Worm (Caenorhabditis elegans) whole organism, L1 larva: Measurements from ENCODE around the gene F46C3.6.

Experiments used
- C16A3.4 ChIP-seq: fragments of 150-350 bp; optimal IDR thresholded peaks from 2 replicates; lab custom pipeline; 2014; ENCODE audit warnings: missing biosample characterization, missing genetic modification characterization
- aly-2 ChIP-seq: fragments of 150-350 bp; optimal IDR thresholded peaks from 2 replicates; lab custom pipeline; 2014; ENCODE audit warnings: missing biosample characterization, missing genetic modification characterization
- ceh-88 ChIP-seq: fragments of 200-800 bp; sonication (Bioruptor generic); IDR thresholded peaks from 2 replicates; pipeline ENCODE4 v1.3.6; 2022; ENCODE audit warnings: missing genetic modification characterization, missing compliant biosample characterization
- ceh-90 ChIP-seq: sonication (generic microtip); optimal IDR thresholded peaks from 2 replicates; lab custom pipeline; 2016; ENCODE audit warnings: missing genetic modification characterization, missing compliant biosample characterization
- efl-1 ChIP-seq, 4 experiments: fragments of 150-350 bp; optimal IDR thresholded peaks in 3 of 4; peaks in 1 of 4; 1 replicate in 1 of 4; 2 replicates in 3 of 4; lab custom pipeline; 2014; ENCODE audit warnings: missing biosample characterization in 2 of 4, missing genetic modification characterization in 2 of 4, missing genetic modification reagents in 2 of 4
- egl-13 ChIP-seq: sonication (generic microtip); optimal IDR thresholded peaks from 2 replicates; lab custom pipeline; 2016; ENCODE audit warnings: missing genotype, missing genetic modification reagents, missing genetic modification characterization, missing compliant biosample characterization
- egl-27 ChIP-seq, 2 experiments: fragments of 150-350 bp in 1 of 2; sonication (generic microtip); optimal IDR thresholded peaks; 3 replicates each; lab custom pipeline; 2017 to 2018; ENCODE audit warnings: missing biosample characterization in 2 of 2, missing genetic modification characterization in 2 of 2, missing genetic modification reagents in 2 of 2
- elt-2 ChIP-seq: sonication (generic microtip); optimal IDR thresholded peaks from 2 replicates; lab custom pipeline; 2016; ENCODE audit warnings: missing genetic modification characterization, mild to moderate bottlenecking, inconsistent platforms, missing compliant biosample characterization, missing genetic modification reagents
- elt-3 ChIP-seq, 6 experiments: fragments of 150-350 bp in 1 of 6; sonication (generic microtip); optimal IDR thresholded peaks; 2 replicates each; lab custom pipeline; 2017 to 2018; ENCODE audit warnings: missing biosample characterization in 6 of 6, missing genetic modification characterization in 6 of 6, inconsistent platforms in 1 of 6
- ets-5 ChIP-seq: fragments of 200-800 bp; sonication (Bioruptor generic); IDR thresholded peaks from 2 replicates; pipeline ENCODE4 v1.3.6; 2022; ENCODE audit warnings: missing genetic modification characterization, missing compliant biosample characterization
- hlh-4 ChIP-seq: sonication (generic microtip); optimal IDR thresholded peaks from 2 replicates; lab custom pipeline; 2016; ENCODE audit warnings: mild to moderate bottlenecking, missing genetic modification characterization, missing compliant biosample characterization
- irx-1 ChIP-seq: sonication (generic microtip); optimal IDR thresholded peaks from 2 replicates; lab custom pipeline; 2016; ENCODE audit warnings: missing genetic modification characterization, missing compliant biosample characterization
- isw-1 ChIP-seq: fragments of 200-800 bp; sonication (Bioruptor generic); IDR thresholded peaks from 2 replicates; pipeline ENCODE4 v1.3.6; 2022; ENCODE audit warnings: missing genetic modification characterization, missing compliant biosample characterization
- jun-1 ChIP-seq: fragments of 150-350 bp; optimal IDR thresholded peaks from 2 replicates; lab custom pipeline; 2014; ENCODE audit warnings: missing biosample characterization, missing genetic modification reagents, missing genetic modification characterization
- lin-13 ChIP-seq: fragments of 150-350 bp; optimal IDR thresholded peaks from 2 replicates; lab custom pipeline; 2014; ENCODE audit warnings: missing biosample characterization, missing genetic modification reagents, missing genetic modification characterization
- lin-14 ChIP-seq: fragments of 200-800 bp; sonication (Bioruptor generic); optimal IDR thresholded peaks from 2 replicates; lab custom pipeline; 2018; ENCODE audit warnings: mild to moderate bottlenecking, missing genetic modification characterization, moderate library complexity, missing compliant biosample characterization
- lin-35 ChIP-seq, 2 experiments: fragments of 150-350 bp; optimal IDR thresholded peaks; 2 replicates each; lab custom pipeline; 2014; ENCODE audit warnings: missing biosample characterization in 2 of 2, missing genetic modification characterization in 2 of 2, missing genetic modification reagents in 2 of 2
- lir-3 ChIP-seq: sonication (generic microtip); optimal IDR thresholded peaks from 2 replicates; lab custom pipeline; 2016; ENCODE audit warnings: mild to moderate bottlenecking, missing genetic modification characterization, moderate library complexity, missing compliant biosample characterization; ENCODE audit not compliant: poor library complexity
- lsy-2 ChIP-seq, 2 experiments: fragments of 150-350 bp; optimal IDR thresholded peaks; 2 replicates each; lab custom pipeline; 2014; ENCODE audit warnings: missing biosample characterization in 2 of 2, missing genetic modification characterization in 2 of 2
- mdl-1 ChIP-seq, 2 experiments: fragments of 150-350 bp; optimal IDR thresholded peaks; 2 replicates each; lab custom pipeline; 2014 to 2017; ENCODE audit warnings: missing biosample characterization in 2 of 2, missing genetic modification characterization in 2 of 2, inconsistent platforms in 1 of 2
- nhr-11 ChIP-seq: fragments of 150-350 bp; optimal IDR thresholded peaks from 2 replicates; lab custom pipeline; 2014; ENCODE audit warnings: missing biosample characterization, missing genetic modification characterization
- nhr-12 ChIP-seq: sonication (generic microtip); optimal IDR thresholded peaks from 2 replicates; lab custom pipeline; 2017; ENCODE audit warnings: missing biosample characterization, missing genetic modification characterization
- nhr-19 ChIP-seq: fragments of 200-800 bp; sonication (Bioruptor generic); conservative IDR thresholded peaks from 2 replicates; pipeline ENCODE4 v1.3.6; 2022; ENCODE audit warnings: missing genetic modification characterization, missing compliant biosample characterization
- nhr-20 ChIP-seq: sonication (generic microtip); optimal IDR thresholded peaks from 2 replicates; lab custom pipeline; 2016; ENCODE audit warnings: mild to moderate bottlenecking, missing genetic modification characterization, missing compliant biosample characterization
- nhr-237 ChIP-seq: fragments of 150-350 bp; optimal IDR thresholded peaks from 2 replicates; lab custom pipeline; 2014; ENCODE audit warnings: missing biosample characterization, missing genetic modification characterization
- nhr-47 ChIP-seq: sonication (generic microtip); optimal IDR thresholded peaks from 2 replicates; lab custom pipeline; 2016; ENCODE audit warnings: mild to moderate bottlenecking, missing genetic modification characterization, moderate library complexity, missing compliant biosample characterization
- nhr-71 ChIP-seq: sonication (generic microtip); optimal IDR thresholded peaks from 2 replicates; lab custom pipeline; 2016; ENCODE audit warnings: mild to moderate bottlenecking, missing genetic modification characterization, moderate library complexity, missing compliant biosample characterization
- nhr-77 ChIP-seq: fragments of 150-350 bp; optimal IDR thresholded peaks from 2 replicates; lab custom pipeline; 2014; ENCODE audit warnings: missing biosample characterization, missing genetic modification characterization
- nhr-85 ChIP-seq: sonication (generic microtip); peaks from one replicate; lab custom pipeline; 2016; ENCODE audit warnings: missing genetic modification characterization, inconsistent platforms, missing compliant biosample characterization
- pax-3 ChIP-seq: fragments of 200-800 bp; sonication (Bioruptor generic); optimal IDR thresholded peaks from 2 replicates; lab custom pipeline; 2018; ENCODE audit warnings: mild to moderate bottlenecking, missing genetic modification characterization, moderate library complexity, missing compliant biosample characterization
- rnt-1 ChIP-seq: sonication (generic microtip); optimal IDR thresholded peaks from 2 replicates; lab custom pipeline; 2016; ENCODE audit warnings: mild to moderate bottlenecking, missing genetic modification characterization, moderate library complexity, missing compliant biosample characterization
- skn-1 ChIP-seq: fragments of 150-350 bp; optimal IDR thresholded peaks from 2 replicates; lab custom pipeline; 2014; ENCODE audit warnings: missing biosample characterization, missing genetic modification characterization
- snu-23 ChIP-seq: sonication (generic microtip); optimal IDR thresholded peaks from 2 replicates; lab custom pipeline; 2016; ENCODE audit warnings: missing genetic modification characterization, missing compliant biosample characterization
- sox-4 ChIP-seq: sonication (generic microtip); optimal IDR thresholded peaks from 2 replicates; lab custom pipeline; 2016; ENCODE audit warnings: missing genetic modification characterization, missing compliant biosample characterization
- sptf-1 ChIP-seq: fragments of 150-350 bp; optimal IDR thresholded peaks from 2 replicates; lab custom pipeline; 2014; ENCODE audit warnings: missing biosample characterization, missing genetic modification characterization
- sup-37 ChIP-seq: fragments of 200-800 bp; sonication (Bioruptor generic); optimal IDR thresholded peaks from 2 replicates; lab custom pipeline; 2018; ENCODE audit warnings: mild to moderate bottlenecking, missing genetic modification characterization, missing compliant biosample characterization
- swsn-7 ChIP-seq: sonication (generic microtip); optimal IDR thresholded peaks from 2 replicates; lab custom pipeline; 2016; ENCODE audit warnings: missing genetic modification characterization, missing compliant biosample characterization
- tbx-2 ChIP-seq: sonication (generic microtip); optimal IDR thresholded peaks from 2 replicates; lab custom pipeline; 2016; ENCODE audit warnings: missing genetic modification characterization, missing compliant biosample characterization
- unc-130 ChIP-seq: fragments of 150-350 bp; optimal IDR thresholded peaks from 2 replicates; lab custom pipeline; 2017; ENCODE audit warnings: missing biosample characterization, missing genetic modification characterization, inconsistent platforms
- unc-62 ChIP-seq: fragments of 150-350 bp; optimal IDR thresholded peaks from 2 replicates; lab custom pipeline; 2014; ENCODE audit warnings: missing biosample characterization, missing genetic modification reagents, missing genetic modification characterization
- unc-86 ChIP-seq: sonication (generic microtip); optimal IDR thresholded peaks from 2 replicates; lab custom pipeline; 2016; ENCODE audit warnings: missing genetic modification characterization, missing compliant biosample characterization
- xbp-1 ChIP-seq: sonication (generic microtip); optimal IDR thresholded peaks from 2 replicates; lab custom pipeline; 2016; ENCODE audit warnings: missing genetic modification characterization, missing compliant biosample characterization
- ztf-11 ChIP-seq, 2 experiments: sonication (generic microtip); optimal IDR thresholded peaks; 2 replicates each; lab custom pipeline; 2016 to 2017; ENCODE audit warnings: missing genetic modification characterization in 2 of 2, missing biosample characterization in 1 of 2, missing compliant biosample characterization in 1 of 2
- ztf-4 ChIP-seq: fragments of 150-350 bp; optimal IDR thresholded peaks from 2 replicates; lab custom pipeline; 2014; ENCODE audit warnings: missing biosample characterization, missing genetic modification characterization

The F46C3.6 gene

ce11 chrX:11414837-11415550 is 4.9 kb downstream of the F46C3.6 start, which contains the start of gene pek-1 (continued):
- TF ChIP-seq sptf-1 (tag; lab: Kevin White, UChicago) (no peak), elt-2 (tag; lab: Kevin White, UChicago) (peak; percentile 52), nhr-20 (peak; percentile 78), swsn-7 (peak; percentile 56), nhr-12 (no peak), mdl-1 (tag; optimal IDR thresholded peaks at IDR 0.05; lab: Kevin White, UChicago) (peak in 1 of 2 experiments; percentile 91), nhr-71 (tag; lab: Kevin White, UChicago) (peak; percentile 88), ztf-11 (tag; optimal IDR thresholded peaks at IDR 0.05; lab: Kevin White, UChicago) (peak in 1 of 2 experiments; percentile 35), isw-1 (GFP tag; lab: Robert Waterston, UW) (no peak), nhr-47 (tag; lab: Kevin White, UChicago) (peak; percentile 56), sup-37 (GFP tag; lab: Kevin White, UChicago) (peak; percentile 19), irx-1 (peak; percentile 52), lin-13 (peak; percentile 29), lir-3 (tag; lab: Kevin White, UChicago) (peak; percentile 48), egl-27 (tag; optimal IDR thresholded peaks at IDR 0.05; lab: Kevin White, UChicago) (no peak), nhr-19 (GFP tag; lab: Robert Waterston, UW) (peak; percentile 60), unc-86 (tag; lab: Kevin White, UChicago) (no peak), nhr-11 (tag; lab: Kevin White, UChicago) (peak; percentile 18), xbp-1 (tag; lab: Kevin White, UChicago) (peak; percentile 92), aly-2 (tag; lab: Kevin White, UChicago) (no peak), nhr-237 (tag; lab: Kevin White, UChicago) (no peak), tbx-2 (peak; percentile 55), pax-3 (tag; lab: Kevin White, UChicago) (no peak), skn-1 (peak; percentile 22), nhr-85 (tag; lab: Kevin White, UChicago) (peak; percentile 86)

ce11 chrX:11411675-11412074 is 8.2 kb downstream of the F46C3.6 start:
- TF ChIP-seq sptf-1 (tag; lab: Kevin White, UChicago) (no peak), ceh-90 (tag; lab: Kevin White, UChicago) (no peak), nhr-20 (no peak), unc-62 (no peak), nhr-77 (no peak), swsn-7 (no peak), ets-5 (no peak), ceh-88 (no peak)
- TF ChIP-seq, all 84 proteins: peak for 0

ce11 chrX:11409457-11409856 is 10.4 kb downstream of the F46C3.6 start:
- TF ChIP-seq egl-13 (tag; lab: Kevin White, UChicago) (no peak), hlh-4 (tag; lab: Kevin White, UChicago) (no peak), nhr-19 (GFP tag; lab: Robert Waterston, UW) (peak; percentile 38; the same call in 1 of the 2 replicates), lin-14 (GFP tag; lab: Kevin White, UChicago) (peak; percentile 47), mdl-1 (tag; optimal IDR thresholded peaks at IDR 0.05; lab: Kevin White, UChicago) (no peak), nhr-71 (tag; lab: Kevin White, UChicago) (peak; percentile 62), lir-3 (tag; lab: Kevin White, UChicago) (peak; percentile 4), ztf-4 (peak; percentile 3), C16A3.4 (no peak), lsy-2 (tag; optimal IDR thresholded peaks at IDR 0.05; lab: Kevin White, UChicago) (peak in 1 of 2 experiments; percentile 44), elt-2 (tag; lab: Kevin White, UChicago) (peak; percentile 37), nhr-20 (peak; percentile 39), sox-4 (tag; lab: Kevin White, UChicago) (no peak), aly-2 (tag; lab: Kevin White, UChicago) (no peak), jun-1 (tag; lab: Kevin White, UChicago) (peak; percentile 55), unc-130 (peak; percentile 63), pax-3 (tag; lab: Kevin White, UChicago) (no peak), lin-35 (GFP tag; optimal IDR thresholded peaks at IDR 0.05; lab: Kevin White, UChicago) (peak in 1 of 2 experiments; percentile 35), snu-23 (GFP tag; lab: Kevin White, UChicago) (peak; percentile 32), elt-3 (tag; optimal IDR thresholded peaks at IDR 0.05; lab: Kevin White, UChicago) (peak in 1 of 6 experiments; percentile 24), efl-1 (optimal IDR thresholded peaks at IDR 0.05; lab: Kevin White, UChicago) (no peak), efl-1 (GFP tag; optimal IDR thresholded peaks at IDR 0.05 in 1 of 2; lab: Kevin White, UChicago) (peak in 1 of 2 experiments; percentile 55), rnt-1 (peak; percentile 58)
- TF ChIP-seq, all 84 proteins: peak for 15
